Fruit fly (Drosophila melanogaster): Measurements from ENCODE around the gene Alms1b.

The Alms1b gene

dm6 chrX:4596467-4597183 lies 34.1 kb downstream of the Alms1b start (continued):
- no peak for TF ChIP-seq CG30020 (tag; optimal IDR thresholded peaks at IDR 0.05)
- no peak for TF ChIP-seq BEAF-32 (GFP tag; optimal IDR thresholded peaks at IDR 0.05)
- TF ChIP-seq prd (optimal IDR thresholded peaks at IDR 0.05) = no peak
- no peak for TF ChIP-seq prd (GFP tag; IDR thresholded peaks at IDR 0.05)
- 0 out of 4 replicates have a peak, but pooled peaks have one; percentile 30 for TF ChIP-seq chinmo (GFP tag; IDR thresholded peaks at IDR 0.05; ENCODE audit: partially characterized antibody)
- TF ChIP-seq wor (GFP tag; IDR thresholded peaks at IDR 0.05) = no peak
- TF ChIP-seq Nf-YC (tag; optimal IDR thresholded peaks at IDR 0.05) = peak; percentile 91
- TF ChIP-seq Med (GFP tag) = peak; percentile 3
- peak; percentile 32 for TF ChIP-seq gcm (GFP tag; optimal IDR thresholded peaks at IDR 0.05)
- peak; percentile 64 to 72 for TF ChIP-seq Trl (optimal IDR thresholded peaks at IDR 0.05)
- no peak for TF ChIP-seq Trl (GFP tag; optimal IDR thresholded peaks at IDR 0.05)

dm6 chrX:4592258-4592657 lies 38.5 kb downstream of the Alms1b start:
- TF ChIP-seq lola (GFP tag; optimal IDR thresholded peaks at IDR 0.05) (no peak), crol (GFP tag; IDR thresholded peaks at IDR 0.05) (0 out of 2 replicates have a peak, but pooled peaks have one; percentile 30), lbe (GFP tag; optimal IDR thresholded peaks at IDR 0.05) (no peak), bowl (GFP tag; IDR thresholded peaks at IDR 0.05) (no peak), cg (GFP tag; optimal IDR thresholded peaks at IDR 0.05) (peak; percentile 31), CG13296 (GFP tag; optimal IDR thresholded peaks at IDR 0.05) (no peak)

dm6 chrX:4590772-4591064 lies 40.0 kb downstream of the Alms1b start:
- TF ChIP-seq CG2678 (tag; optimal IDR thresholded peaks at IDR 0.05) (peak; percentile 6), eve (GFP tag; optimal IDR thresholded peaks at IDR 0.05) (peak in 1 of 2 experiments; percentile 62), CG4360 (GFP tag; IDR thresholded peaks at IDR 0.05) (peak; percentile 64; the same call in 1 of the 2 replicates), ken (GFP tag; IDR thresholded peaks at IDR 0.05) (no peak), CG17385 (GFP tag; optimal IDR thresholded peaks at IDR 0.05) (peak; percentile 69)

dm6 chrX:4589951-4590771 lies 40.6 kb downstream of the Alms1b start:
- TF ChIP-seq CG10565 (GFP tag; optimal IDR thresholded peaks at IDR 0.05) = no peak
- peak; percentile 79 for TF ChIP-seq tin (GFP tag; optimal IDR thresholded peaks at IDR 0.05)
- TF ChIP-seq CG31365 (tag; optimal IDR thresholded peaks at IDR 0.05) = peak; percentile 38
- TF ChIP-seq CG7987 (GFP tag; optimal IDR thresholded peaks at IDR 0.05) = no peak
- TF ChIP-seq Bdp1 (GFP tag; optimal IDR thresholded peaks at IDR 0.05) = no peak
- peak; percentile 69 for TF ChIP-seq CG12155 (GFP tag; optimal IDR thresholded peaks at IDR 0.05)
- TF ChIP-seq stwl (tag; optimal IDR thresholded peaks at IDR 0.05) = no peak
- TF ChIP-seq grau (tag; optimal IDR thresholded peaks at IDR 0.05) = peak; percentile 74
- TF ChIP-seq HLH3B (GFP tag; IDR thresholded peaks at IDR 0.05) = peak; percentile 91
- TF ChIP-seq CG7556 (GFP tag; optimal IDR thresholded peaks at IDR 0.05) = peak; percentile 75
- peak; percentile 5 for TF ChIP-seq vfl (GFP tag; optimal IDR thresholded peaks at IDR 0.05)
- TF ChIP-seq CG9797 (GFP tag; optimal IDR thresholded peaks at IDR 0.05) = peak; percentile 8
- TF ChIP-seq ap (GFP tag; IDR thresholded peaks at IDR 0.05) = peak; percentile 86
- peak; percentile 85 for TF ChIP-seq Abd-B (GFP tag; optimal IDR thresholded peaks at IDR 0.05)
- TF ChIP-seq Adf1 (GFP tag; IDR thresholded peaks at IDR 0.05) = peak; percentile 75
- no peak for TF ChIP-seq hb (GFP tag; IDR thresholded peaks at IDR 0.05; ENCODE audit: partially characterized antibody)
- TF ChIP-seq CG10543 (GFP tag; optimal IDR thresholded peaks at IDR 0.05) = no peak
- TF ChIP-seq ab (GFP tag; optimal IDR thresholded peaks at IDR 0.05) = peak; percentile 29
- TF ChIP-seq CG1602 (GFP tag; optimal IDR thresholded peaks at IDR 0.05) = peak; percentile 87
- TF ChIP-seq CG12299 (tag; optimal IDR thresholded peaks at IDR 0.05) = no peak
- peak; percentile 84 for TF ChIP-seq CG7372 (GFP tag; IDR thresholded peaks at IDR 0.05)
- TF ChIP-seq MTF-1 (GFP tag; optimal IDR thresholded peaks at IDR 0.05; ENCODE audit: borderline replicate concordance) = peak; percentile 59
- TF ChIP-seq CG13424 (tag; optimal IDR thresholded peaks at IDR 0.05) = peak; percentile 81
